Fruit fly (Drosophila melanogaster): Measurements from ENCODE around the gene SmD1.

dm6 chr3L:12754769-12755189, 20.4 kb upstream of the SmD1 start, which contains the start of the genes CG10973 and Vps13D:
- no peak for TF ChIP-seq psq (optimal IDR thresholded peaks at IDR 0.05)
- no peak for TF ChIP-seq CG8478 (optimal IDR thresholded peaks at IDR 0.05)
